Worm (Caenorhabditis elegans) whole organism, young adult: ENCODE data around the gene grl-27.

Experiments used
- B0019.2 ChIP-seq: fragments of 200-800 bp; sonication (Bioruptor generic); conservative IDR thresholded peaks from 2 replicates; pipeline ENCODE4 v1.3.6; 2022; ENCODE audit warnings: missing genetic modification reagents, missing genetic modification characterization, missing compliant biosample characterization
- B0035.1 ChIP-seq: sonication (generic microtip); optimal IDR thresholded peaks from 2 replicates; lab custom pipeline; 2016; ENCODE audit warnings: missing genetic modification characterization, mild to moderate bottlenecking, missing compliant biosample characterization, missing genotype, missing genetic modification reagents
- B0261.1 ChIP-seq: sonication (generic microtip); optimal IDR thresholded peaks from 2 replicates; lab custom pipeline; 2016; ENCODE audit warnings: mild to moderate bottlenecking, missing genetic modification characterization, moderate library complexity, missing compliant biosample characterization
- F23B12.7 ChIP-seq: sonication (generic microtip); optimal IDR thresholded peaks from 2 replicates; lab custom pipeline; 2017; ENCODE audit warnings: missing genetic modification characterization, mild to moderate bottlenecking, missing compliant biosample characterization, antibody characterized with exemption, moderate library complexity; ENCODE audit not compliant: insufficient read depth
- F52B5.7 ChIP-seq: sonication (generic microtip); optimal IDR thresholded peaks from 2 replicates; lab custom pipeline; 2016; ENCODE audit warnings: mild to moderate bottlenecking, missing genetic modification characterization, missing compliant biosample characterization
- F57A8.1 ChIP-seq: fragments of 200-800 bp; sonication (Bioruptor generic); optimal IDR thresholded peaks from 2 replicates; lab custom pipeline; 2018; ENCODE audit warnings: mild to moderate bottlenecking, missing genetic modification characterization, moderate library complexity, missing compliant biosample characterization
- F57C9.4 ChIP-seq: sonication (generic microtip); optimal IDR thresholded peaks from 2 replicates; lab custom pipeline; 2017; ENCODE audit warnings: mild to moderate bottlenecking, missing genetic modification characterization, missing compliant biosample characterization
- K12H6.12 ChIP-seq: fragments of 200-800 bp; sonication (Bioruptor generic); optimal IDR thresholded peaks from 2 replicates; lab custom pipeline; 2018; ENCODE audit warnings: mild to moderate bottlenecking, missing genetic modification characterization, missing compliant biosample characterization
- T07F8.4 ChIP-seq: sonication (generic microtip); optimal IDR thresholded peaks from 2 replicates; lab custom pipeline; 2016; ENCODE audit warnings: mild to moderate bottlenecking, missing genetic modification characterization, moderate library complexity, missing compliant biosample characterization
- akir-1 ChIP-seq: fragments of 200-800 bp; sonication (Bioruptor generic); optimal IDR thresholded peaks from 2 replicates; lab custom pipeline; 2018; ENCODE audit warnings: mild to moderate bottlenecking, missing genetic modification characterization, moderate library complexity, missing compliant biosample characterization
- ama-1 ChIP-seq, 3 experiments: fragments of 150-350 bp in 1 of 3; sonication (generic microtip) in 2 of 3; optimal IDR thresholded peaks; 2 replicates each; lab custom pipeline; 2014 to 2018; ENCODE audit warnings: missing biosample characterization in 2 of 3, missing genetic modification characterization in 2 of 3, missing genetic modification reagents in 2 of 3
- aptf-3 ChIP-seq: fragments of 200-800 bp; sonication (Bioruptor generic); IDR thresholded peaks from 2 replicates; pipeline ENCODE4 v1.3.6; 2022; ENCODE audit warnings: missing genetic modification characterization, missing compliant biosample characterization
- athp-1 ChIP-seq: sonication (generic microtip); optimal IDR thresholded peaks from 2 replicates; lab custom pipeline; 2017; ENCODE audit warnings: mild to moderate bottlenecking, missing genetic modification characterization, missing compliant biosample characterization
- attf-3 ChIP-seq: fragments of 200-800 bp; sonication (Bioruptor generic); conservative IDR thresholded peaks from 2 replicates; pipeline ENCODE4 v1.3.6; 2022; ENCODE audit warnings: missing genetic modification reagents, missing genetic modification characterization, missing compliant biosample characterization
- bed-2 ChIP-seq: fragments of 200-800 bp; sonication (Bioruptor generic); IDR thresholded peaks from 2 replicates; pipeline ENCODE4 v1.3.6; 2022; ENCODE audit warnings: missing genetic modification reagents, missing genetic modification characterization, missing compliant biosample characterization
- ccch-3 ChIP-seq: fragments of 200-800 bp; sonication (Bioruptor generic); optimal IDR thresholded peaks from 2 replicates; lab custom pipeline; 2018; ENCODE audit warnings: mild to moderate bottlenecking, missing genetic modification characterization, missing compliant biosample characterization
- cebp-2 ChIP-seq: fragments of 200-800 bp; sonication (Bioruptor generic); IDR thresholded peaks from 2 replicates; pipeline ENCODE4 v1.3.6; 2022; ENCODE audit warnings: missing genetic modification characterization, missing compliant biosample characterization
- ceh-91 ChIP-seq: fragments of 200-800 bp; sonication (Bioruptor generic); IDR thresholded peaks from 2 replicates; pipeline ENCODE4 v1.3.6; 2022; ENCODE audit warnings: missing genetic modification reagents, missing genetic modification characterization, missing compliant biosample characterization
- dpff-1 ChIP-seq: sonication (generic microtip); optimal IDR thresholded peaks from 2 replicates; lab custom pipeline; 2017; ENCODE audit warnings: mild to moderate bottlenecking, missing genetic modification characterization, missing compliant biosample characterization
- efl-1 ChIP-seq: fragments of 150-350 bp; optimal IDR thresholded peaks from 2 replicates; lab custom pipeline; 2014; ENCODE audit warnings: missing biosample characterization, missing genetic modification reagents, missing genetic modification characterization
- egl-18 ChIP-seq: fragments of 200-800 bp; sonication (Bioruptor generic); IDR thresholded peaks from 2 replicates; pipeline ENCODE4 v1.3.6; 2022; ENCODE audit warnings: missing genetic modification reagents, missing genetic modification characterization, missing compliant biosample characterization
- gei-17 ChIP-seq: fragments of 200-800 bp; sonication (Bioruptor generic); optimal IDR thresholded peaks from 2 replicates; lab custom pipeline; 2018; ENCODE audit warnings: mild to moderate bottlenecking, missing genetic modification characterization, missing compliant biosample characterization
- him-1 ChIP-seq: sonication (generic microtip); optimal IDR thresholded peaks from 2 replicates; lab custom pipeline; 2016; ENCODE audit warnings: missing genotype, missing genetic modification reagents, missing genetic modification characterization, missing compliant biosample characterization
- hlh-26 ChIP-seq: fragments of 200-800 bp; sonication (Bioruptor generic); conservative IDR thresholded peaks from 2 replicates; pipeline ENCODE4 v1.3.6; 2022; ENCODE audit warnings: missing genetic modification reagents, missing genetic modification characterization, missing compliant biosample characterization
- hsf-1 ChIP-seq: fragments of 200-800 bp; sonication (Bioruptor generic); IDR thresholded peaks from 2 replicates; pipeline ENCODE4 v1.3.6; 2022; ENCODE audit warnings: missing genetic modification reagents, missing genetic modification characterization, missing compliant biosample characterization
- lag-1 ChIP-seq: fragments of 200-800 bp; sonication (Bioruptor generic); IDR thresholded peaks from 2 replicates; pipeline ENCODE4 v1.3.6; 2022; ENCODE audit warnings: missing genetic modification reagents, missing genetic modification characterization, missing compliant biosample characterization
- lsy-27 ChIP-seq: sonication (generic microtip); optimal IDR thresholded peaks from 2 replicates; lab custom pipeline; 2017; ENCODE audit warnings: missing genetic modification characterization, mild to moderate bottlenecking, missing compliant biosample characterization, antibody characterized with exemption, missing genotype, borderline replicate concordance; ENCODE audit not compliant: insufficient read depth
- madf-6 ChIP-seq: fragments of 200-800 bp; sonication (Bioruptor generic); IDR thresholded peaks from 2 replicates; pipeline ENCODE4 v1.3.6; 2022; ENCODE audit warnings: missing genetic modification reagents, missing genetic modification characterization, missing compliant biosample characterization
- madf-8 ChIP-seq: fragments of 200-800 bp; sonication (Bioruptor generic); conservative IDR thresholded peaks from 2 replicates; pipeline ENCODE4 v1.3.6; 2022; ENCODE audit warnings: missing genetic modification reagents, missing genetic modification characterization, missing compliant biosample characterization
- mcd-1 ChIP-seq: fragments of 200-800 bp; sonication (Bioruptor generic); IDR thresholded peaks from 2 replicates; pipeline ENCODE4 v1.3.6; 2022; ENCODE audit warnings: missing genetic modification reagents, missing genetic modification characterization, missing compliant biosample characterization
- mxl-1 ChIP-seq: sonication (generic microtip); optimal IDR thresholded peaks from 2 replicates; lab custom pipeline; 2016; ENCODE audit warnings: missing genetic modification characterization, missing compliant biosample characterization
- nfya-1 ChIP-seq: sonication (generic microtip); optimal IDR thresholded peaks from 2 replicates; lab custom pipeline; 2017; ENCODE audit warnings: antibody characterized with exemption, missing compliant biosample characterization, missing genetic modification characterization, borderline replicate concordance; ENCODE audit not compliant: insufficient read depth
- nhr-179 ChIP-seq: sonication (generic microtip); optimal IDR thresholded peaks from 2 replicates; lab custom pipeline; 2016; ENCODE audit warnings: mild to moderate bottlenecking, missing genetic modification characterization, missing compliant biosample characterization
- nhr-27 ChIP-seq: fragments of 200-800 bp; sonication (Bioruptor generic); optimal IDR thresholded peaks from 2 replicates; lab custom pipeline; 2018; ENCODE audit warnings: mild to moderate bottlenecking, missing genetic modification characterization, moderate library complexity, missing compliant biosample characterization
- nhr-80 ChIP-seq: sonication (generic microtip); optimal IDR thresholded peaks from 2 replicates; lab custom pipeline; 2016; ENCODE audit warnings: missing genetic modification characterization, missing compliant biosample characterization
- pbrm-1 ChIP-seq: fragments of 200-800 bp; sonication (Bioruptor generic); IDR thresholded peaks from 2 replicates; pipeline ENCODE4 v1.3.6; 2022; ENCODE audit warnings: missing genetic modification reagents, missing genetic modification characterization, missing compliant biosample characterization
- repo-1 ChIP-seq: sonication (generic microtip); optimal IDR thresholded peaks from 2 replicates; lab custom pipeline; 2017; ENCODE audit warnings: mild to moderate bottlenecking, missing genetic modification characterization, missing compliant biosample characterization
- sdz-38 ChIP-seq: sonication (generic microtip); optimal IDR thresholded peaks from 2 replicates; lab custom pipeline; 2016; ENCODE audit warnings: missing genotype, missing genetic modification characterization, missing compliant biosample characterization
- sea-2 ChIP-seq: fragments of 200-800 bp; sonication (Bioruptor generic); IDR thresholded peaks from 2 replicates; pipeline ENCODE4 v1.3.6; 2022; ENCODE audit warnings: missing genetic modification characterization, missing compliant biosample characterization
- snpc-3.4 ChIP-seq: sonication (generic microtip); optimal IDR thresholded peaks from 2 replicates; lab custom pipeline; 2017; ENCODE audit warnings: missing genetic modification characterization, mild to moderate bottlenecking, missing compliant biosample characterization, antibody characterized with exemption, moderate library complexity, missing genotype, missing genetic modification reagents
- snpc-4 ChIP-seq, 5 experiments: fragments of 150-350 bp in 1 of 5; sonication (generic microtip) in 4 of 5; optimal IDR thresholded peaks; 2 replicates each; lab custom pipeline; 2014 to 2018; ENCODE audit warnings: missing genetic modification characterization in 5 of 5, missing biosample characterization in 3 of 5, antibody characterized with exemption in 2 of 5, mild to moderate bottlenecking in 2 of 5, missing compliant biosample characterization in 2 of 5, missing genotype in 2 of 5, moderate library complexity in 2 of 5, missing genetic modification reagents in 1 of 5
- somi-1 ChIP-seq: fragments of 200-800 bp; sonication (Bioruptor generic); optimal IDR thresholded peaks from 2 replicates; lab custom pipeline; 2018; ENCODE audit warnings: mild to moderate bottlenecking, missing genetic modification characterization, missing compliant biosample characterization
- sptf-2 ChIP-seq: fragments of 200-800 bp; sonication (Bioruptor generic); optimal IDR thresholded peaks from 2 replicates; lab custom pipeline; 2018; ENCODE audit warnings: mild to moderate bottlenecking, missing genetic modification characterization, missing compliant biosample characterization
- tlf-1 ChIP-seq: fragments of 200-800 bp; sonication (Bioruptor generic); optimal IDR thresholded peaks from 2 replicates; lab custom pipeline; 2018; ENCODE audit warnings: mild to moderate bottlenecking, missing genetic modification characterization, missing compliant biosample characterization
- unc-62 ChIP-seq: fragments of 150-350 bp; optimal IDR thresholded peaks from 2 replicates; lab custom pipeline; 2014; ENCODE audit warnings: missing biosample characterization, missing genetic modification reagents, missing genetic modification characterization
- xnd-1 ChIP-seq: sonication (generic microtip); optimal IDR thresholded peaks from 2 replicates; lab custom pipeline; 2016; ENCODE audit warnings: missing genotype, missing genetic modification reagents, missing genetic modification characterization, missing compliant biosample characterization
- zfh-2 ChIP-seq: fragments of 200-800 bp; sonication (Bioruptor generic); conservative IDR thresholded peaks from 2 replicates; pipeline ENCODE4 v1.3.6; 2022; ENCODE audit warnings: missing genetic modification reagents, missing genetic modification characterization, missing compliant biosample characterization
- ztf-18 ChIP-seq: sonication (generic microtip); optimal IDR thresholded peaks from 2 replicates; lab custom pipeline; 2016; ENCODE audit warnings: missing genotype, mild to moderate bottlenecking, missing genetic modification characterization, missing compliant biosample characterization

grl-27 gene

ce11 chrV:3585011-3585410 is 9.4 kb upstream of the grl-27 start:
- peak; percentile 73 for TF ChIP-seq hsf-1
- TF ChIP-seq him-1 (tag; lab: Kevin White, UChicago) = peak; percentile 73
- TF ChIP-seq cebp-2 (GFP tag; lab: Robert Waterston, UW) = 0 out of 2 replicates have a peak, but pooled peaks have one; percentile 52
- no peak for TF ChIP-seq zfh-2
- peak; percentile 53 for TF ChIP-seq snpc-3.4 (tag; lab: Kevin White, UChicago)
- TF ChIP-seq mxl-1 (tag; lab: Kevin White, UChicago) = peak; percentile 21
- TF ChIP-seq K12H6.12 (tag; lab: Kevin White, UChicago) = no peak
- TF ChIP-seq F23B12.7 (tag; lab: Kevin White, UChicago) = no peak
- peak; percentile 51 for TF ChIP-seq pbrm-1 (GFP tag; lab: Robert Waterston, UW)
- no peak for TF ChIP-seq bed-2 (GFP tag; lab: Robert Waterston, UW)
- TF ChIP-seq dpff-1 = no peak
- TF ChIP-seq B0261.1 (tag; lab: Kevin White, UChicago) = peak; percentile 19
- TF ChIP-seq ceh-91 (GFP tag; lab: Robert Waterston, UW) = no peak
- no peak for TF ChIP-seq gei-17 (GFP tag; lab: Kevin White, UChicago)
- TF ChIP-seq hlh-26 (GFP tag; lab: Robert Waterston, UW) = no peak
- no peak for TF ChIP-seq somi-1
- TF ChIP-seq aptf-3 (GFP tag; lab: Robert Waterston, UW) = peak; percentile 81
- TF ChIP-seq mcd-1 (GFP tag; lab: Robert Waterston, UW) = peak; percentile 29; the same call in 1 of the 2 replicates
- no peak for TF ChIP-seq F57A8.1 (GFP tag; lab: Kevin White, UChicago)
- no peak for TF ChIP-seq T07F8.4
- TF ChIP-seq lsy-27 = no peak
- peak; percentile 9 for TF ChIP-seq F52B5.7 (tag; lab: Kevin White, UChicago)
- peak; percentile 66 for TF ChIP-seq snpc-4 (GFP tag; optimal IDR thresholded peaks at IDR 0.05; lab: Kevin White, UChicago)
- TF ChIP-seq snpc-4 (tag; optimal IDR thresholded peaks at IDR 0.05; lab: Kevin White, UChicago) = peak in 2 of 4 experiments; percentile 24 to 53
- no peak for TF ChIP-seq sptf-2
- peak; percentile 48 for TF ChIP-seq xnd-1 (tag; lab: Kevin White, UChicago)
- TF ChIP-seq lag-1 (GFP tag; lab: Robert Waterston, UW) = no peak
- TF ChIP-seq nhr-179 = no peak
- peak; percentile 14 for TF ChIP-seq B0035.1
- peak; percentile 5 for TF ChIP-seq ztf-18 (tag; lab: Kevin White, UChicago)
- TF ChIP-seq madf-8 (GFP tag; lab: Robert Waterston, UW) = no peak; the same call in 1 of the 2 replicates
- no peak for TF ChIP-seq sea-2 (GFP tag; lab: Robert Waterston, UW)
- TF ChIP-seq egl-18 (GFP tag; lab: Robert Waterston, UW) = no peak
- no peak for TF ChIP-seq repo-1 (tag; lab: Kevin White, UChicago)
- no peak for TF ChIP-seq sdz-38 (tag; lab: Kevin White, UChicago)
- peak; percentile 84 for TF ChIP-seq madf-6
- TF ChIP-seq F57C9.4 (tag; lab: Kevin White, UChicago) = no peak
- no peak for TF ChIP-seq nhr-80 (tag; lab: Kevin White, UChicago)
- TF ChIP-seq athp-1 (tag; lab: Kevin White, UChicago) = peak; percentile 51
- no peak for TF ChIP-seq ccch-3 (GFP tag; lab: Kevin White, UChicago)
- no peak for TF ChIP-seq unc-62 (GFP tag; lab: Kevin White, UChicago)
- TF ChIP-seq nfya-1 (tag; lab: Kevin White, UChicago) = no peak
- TF ChIP-seq akir-1 = no peak
- no peak for TF ChIP-seq B0019.2 (GFP tag; lab: Robert Waterston, UW)
- TF ChIP-seq nhr-27 (tag; lab: Kevin White, UChicago) = no peak
- TF ChIP-seq attf-3 (GFP tag; lab: Robert Waterston, UW) = peak; percentile 19; the same call in 1 of the 2 replicates
- peak; percentile 73 for TF ChIP-seq tlf-1 (GFP tag; lab: Kevin White, UChicago)
- TF ChIP-seq ama-1 (optimal IDR thresholded peaks at IDR 0.05; lab: Kevin White, UChicago) = no peak
- TF ChIP-seq ama-1 (GFP tag; optimal IDR thresholded peaks at IDR 0.05; lab: Kevin White, UChicago) = peak; percentile 67 to 71
- TF ChIP-seq efl-1 (GFP tag; lab: Kevin White, UChicago) = peak; percentile 52
